Worm (Caenorhabditis elegans): ENCODE results near the gene ZK792.7.

ce11 chrIV:11692071-11692673, 2.1 kb upstream of the ZK792.7 start:
- no peak for TF ChIP-seq nhr-11 (tag; optimal IDR thresholded peaks at IDR 0.05)
- TF ChIP-seq R02D3.7 (tag; optimal IDR thresholded peaks at IDR 0.05), result no peak
